Fruit fly (Drosophila melanogaster): ENCODE results near the gene lmgB.
A peak's percentile ranks its signal among the peaks of the same experiment; 100 is the strongest.

The lmgB gene

DNA sequence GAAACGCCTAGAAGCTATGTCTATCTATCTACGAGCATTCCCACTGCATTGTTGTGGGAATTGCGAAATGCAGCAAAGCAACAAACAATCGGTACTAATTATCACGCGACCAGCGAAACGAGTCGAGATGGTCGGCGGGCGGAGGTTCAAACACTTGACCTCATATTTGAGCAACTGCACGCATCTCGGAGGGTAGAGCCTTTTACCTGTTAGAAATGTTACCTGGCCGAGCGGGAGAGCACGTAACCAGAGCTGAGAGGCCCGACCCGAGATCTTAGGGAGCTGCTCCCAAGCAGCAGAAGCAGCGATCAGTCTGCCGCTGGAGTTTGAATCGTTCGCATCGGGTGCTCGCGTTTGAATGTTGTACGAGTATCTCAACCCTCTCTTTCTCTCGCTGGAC is 50.0 kb downstream of the lmgB start (continued):
- TF ChIP-seq seq (GFP tag; IDR thresholded peaks at IDR 0.05) (0 out of 2 replicates have a peak, but pooled peaks have one; percentile 12), disco-r (GFP tag; optimal IDR thresholded peaks at IDR 0.05) (no peak), CG10979 (tag; optimal IDR thresholded peaks at IDR 0.05) (no peak), ranshi (GFP tag; IDR thresholded peaks at IDR 0.05) (no peak), Aef1 (GFP tag; IDR thresholded peaks at IDR 0.05) (no peak), zen2 (GFP tag; IDR thresholded peaks at IDR 0.05; ENCODE audit: partially characterized antibody) (0 out of 3 replicates have a peak, but pooled peaks have one; percentile 40), D (optimal IDR thresholded peaks at IDR 0.05) (peak; percentile 15), D (GFP tag; optimal IDR thresholded peaks at IDR 0.05) (no peak)

DNA sequence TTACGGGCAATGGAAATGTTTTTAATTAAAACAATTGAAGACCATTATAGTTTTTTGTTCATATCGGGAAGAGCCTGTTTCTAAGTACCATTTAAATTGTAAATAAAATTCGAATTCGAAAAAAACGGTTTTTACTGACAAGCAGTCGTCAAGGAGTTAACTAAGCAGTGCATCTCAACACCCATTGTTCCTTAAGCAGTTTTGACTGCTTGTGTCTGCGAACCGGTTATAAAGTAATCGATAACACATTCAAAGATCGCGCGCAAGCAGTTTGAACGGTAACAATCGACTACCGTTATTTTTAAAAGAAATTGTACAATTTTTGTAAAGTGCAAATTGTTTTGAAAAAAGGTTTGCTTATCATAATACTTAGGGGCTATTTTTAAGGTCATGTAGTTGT is 50.4 kb downstream of the lmgB start:
- TF ChIP-seq NFAT (GFP tag; IDR thresholded peaks at IDR 0.05) (no peak), Dip3 (GFP tag; optimal IDR thresholded peaks at IDR 0.05) (peak; percentile 11), CG32767 (GFP tag; IDR thresholded peaks at IDR 0.05) (no peak), mirr (GFP tag; optimal IDR thresholded peaks at IDR 0.05) (no peak), Hr78 (GFP tag; optimal IDR thresholded peaks at IDR 0.05) (peak in 1 of 2 experiments; percentile 49), lov (optimal IDR thresholded peaks at IDR 0.05) (no peak), lov (GFP tag; IDR thresholded peaks at IDR 0.05) (no peak), C15 (GFP tag; IDR thresholded peaks at IDR 0.05) (no peak), lola (GFP tag; optimal IDR thresholded peaks at IDR 0.05) (no peak), br (optimal IDR thresholded peaks at IDR 0.05) (no peak), Sry-δ (GFP tag; optimal IDR thresholded peaks at IDR 0.05) (peak; percentile 69), CG15011 (GFP tag; optimal IDR thresholded peaks at IDR 0.05) (no peak), CG43689 (GFP tag; IDR thresholded peaks at IDR 0.05) (no peak), prd (optimal IDR thresholded peaks at IDR 0.05) (no peak), prd (GFP tag; IDR thresholded peaks at IDR 0.05) (no peak), Chrac-16 (GFP tag; optimal IDR thresholded peaks at IDR 0.05) (no peak), Dll (GFP tag; IDR thresholded peaks at IDR 0.05; ENCODE audit: partially characterized antibody) (peak; percentile 19; the same call in 1 of the 4 replicates), Ets65A (GFP tag) (peak; percentile 72), CG2129 (GFP tag; IDR thresholded peaks at IDR 0.05; ENCODE audit: partially characterized antibody) (no peak), vnd (GFP tag; IDR thresholded peaks at IDR 0.05; ENCODE audit: partially characterized antibody) (peak; percentile 36; the same call in 2 of the 3 replicates), MTF-1 (GFP tag; optimal IDR thresholded peaks at IDR 0.05; ENCODE audit: borderline replicate concordance) (no peak), Awh (GFP tag; IDR thresholded peaks at IDR 0.05) (no peak), CG14667 (GFP tag; IDR thresholded peaks at IDR 0.05) (no peak), CG3726 (GFP tag; IDR thresholded peaks at IDR 0.05) (no peak), Eip74EF (GFP tag; optimal IDR thresholded peaks at IDR 0.05) (peak in 1 of 2 experiments; percentile 90), CG1603 (tag; optimal IDR thresholded peaks at IDR 0.05) (peak; percentile 75), Oli (tag; optimal IDR thresholded peaks at IDR 0.05) (no peak), chm (GFP tag; IDR thresholded peaks at IDR 0.05) (no peak), CG12299 (tag; optimal IDR thresholded peaks at IDR 0.05) (no peak), CG34422 (GFP tag; IDR thresholded peaks at IDR 0.05) (no peak), CG34224 (GFP tag; IDR thresholded peaks at IDR 0.05; ENCODE audit: partially characterized antibody) (no peak), CG7987 (GFP tag; optimal IDR thresholded peaks at IDR 0.05) (no peak), Scr (GFP tag; IDR thresholded peaks at IDR 0.05; ENCODE audit: partially characterized antibody) (peak; percentile 7; the same call in 1 of the 2 replicates), Camta (GFP tag; optimal IDR thresholded peaks at IDR 0.05) (no peak), nerfin-2 (GFP tag; IDR thresholded peaks at IDR 0.05; ENCODE audit: partially characterized antibody) (no peak), Hsf (GFP tag; optimal IDR thresholded peaks at IDR 0.05) (no peak), CG6175 (GFP tag; IDR thresholded peaks at IDR 0.05) (no peak), CG34376 (GFP tag; optimal IDR thresholded peaks at IDR 0.05) (no peak), p53 (GFP tag; optimal IDR thresholded peaks at IDR 0.05) (no peak), unc-4 (GFP tag; IDR thresholded peaks at IDR 0.05; ENCODE audit: partially characterized antibody) (no peak), CG9817 (tag; optimal IDR thresholded peaks at IDR 0.05) (no peak), croc (GFP tag; conservative IDR thresholded peaks at IDR 0.05) (no peak)
